Fruit fly (Drosophila melanogaster) whole organism, embryonic: ENCODE measurements around the gene Cyp303a1.

Experiments
- CG11093 ChIP-seq: fragments of 200-800 bp; sonication (Bioruptor generic); IDR thresholded peaks from 3 replicates; pipeline ENCODE4 v1.3.6; 2022; ENCODE audit warnings: missing biosample characterization, missing genetic modification characterization
- CG11398 ChIP-seq: fragments of 200-800 bp; sonication (Bioruptor generic); optimal IDR thresholded peaks from 2 replicates; lab custom pipeline; 2016; ENCODE audit warnings: missing biosample characterization, missing genetic modification characterization
- CG11504 ChIP-seq: fragments of 200-800 bp; sonication (Bioruptor generic); optimal IDR thresholded peaks from 3 replicates; lab custom pipeline; 2019; ENCODE audit warnings: missing biosample characterization, mild to moderate bottlenecking, missing genetic modification characterization, moderate library complexity
- CG1233 ChIP-seq: fragments of 200-800 bp; sonication (Bioruptor generic); optimal IDR thresholded peaks from 4 replicates; lab custom pipeline; 2018; ENCODE audit warnings: missing biosample characterization, mild to moderate bottlenecking, missing genetic modification characterization
- CG12391 ChIP-seq: fragments of 200-800 bp; sonication (Bioruptor generic); optimal IDR thresholded peaks from 3 replicates; lab custom pipeline; 2018; ENCODE audit warnings: missing biosample characterization, mild to moderate bottlenecking, missing genetic modification characterization, moderate library complexity
- CG15269 ChIP-seq: fragments of 200-800 bp; sonication (Bioruptor generic); optimal IDR thresholded peaks from 2 replicates; lab custom pipeline; 2018; ENCODE audit warnings: missing biosample characterization, mild to moderate bottlenecking, missing genetic modification characterization, moderate library complexity
- CG15696 ChIP-seq: fragments of 200-800 bp; sonication (Bioruptor generic); optimal IDR thresholded peaks from 2 replicates; lab custom pipeline; 2019; ENCODE audit warnings: missing biosample characterization, mild to moderate bottlenecking, missing genetic modification characterization, moderate library complexity
- CG17328 ChIP-seq: fragments of 200-800 bp; sonication (Bioruptor generic); IDR thresholded peaks from 2 replicates; pipeline ENCODE4 v1.3.6; 2022; ENCODE audit warnings: missing biosample characterization, missing genetic modification characterization
- CG17361 ChIP-seq: fragments of 200-800 bp; sonication (Bioruptor generic); IDR thresholded peaks from 3 replicates; pipeline ENCODE4 v1.3.6; 2022; ENCODE audit warnings: missing biosample characterization, missing genetic modification characterization
- CG2202 ChIP-seq: fragments of 200-800 bp; sonication (Bioruptor generic); optimal IDR thresholded peaks from 2 replicates; lab custom pipeline; 2018; ENCODE audit warnings: missing biosample characterization, mild to moderate bottlenecking, missing genetic modification characterization
- CG2712 ChIP-seq: fragments of 200-800 bp; optimal IDR thresholded peaks from 3 replicates; lab custom pipeline; 2019; ENCODE audit warnings: missing biosample characterization, mild to moderate bottlenecking, missing genetic modification characterization, moderate library complexity
- CG30403 ChIP-seq: fragments of 200-800 bp; sonication (Bioruptor generic); optimal IDR thresholded peaks from 3 replicates; lab custom pipeline; 2016; ENCODE audit warnings: missing biosample characterization, missing genetic modification characterization
- CG31224 ChIP-seq: fragments of 200-800 bp; sonication (Bioruptor generic); IDR thresholded peaks from 2 replicates; pipeline ENCODE4 v1.3.6; 2022; ENCODE audit warnings: missing biosample characterization, missing genetic modification characterization
- CG31365 ChIP-seq: fragments of 200-800 bp; sonication (Bioruptor generic); optimal IDR thresholded peaks from 2 replicates; lab custom pipeline; 2018; ENCODE audit warnings: missing biosample characterization, mild to moderate bottlenecking, missing genetic modification characterization
- CG31388 ChIP-seq: fragments of 200-800 bp; sonication (Bioruptor generic); optimal IDR thresholded peaks from 2 replicates; lab custom pipeline; 2016; ENCODE audit warnings: missing biosample characterization, missing genetic modification characterization
- CG3163 ChIP-seq: fragments of 200-800 bp; sonication (Bioruptor generic); optimal IDR thresholded peaks from 3 replicates; lab custom pipeline; 2016; ENCODE audit warnings: missing biosample characterization, missing genetic modification characterization
- CG34224 ChIP-seq: fragments of 200-800 bp; sonication (Bioruptor generic); IDR thresholded peaks from 3 replicates; pipeline ENCODE4 v1.3.6; 2022; ENCODE audit warnings: missing biosample characterization, missing genetic modification characterization; ENCODE audit not compliant: partially characterized antibody
- CG42726 ChIP-seq: fragments of 200-800 bp; sonication (Bioruptor generic); IDR thresholded peaks from 2 replicates; pipeline ENCODE4 v1.3.6; 2022; ENCODE audit warnings: missing biosample characterization, missing genetic modification characterization; ENCODE audit not compliant: partially characterized antibody
- CG43689 ChIP-seq: fragments of 200-800 bp; sonication (Bioruptor generic); IDR thresholded peaks from 2 replicates; pipeline ENCODE4 v1.3.6; 2022; ENCODE audit warnings: missing biosample characterization, missing genetic modification characterization
- CG4424 ChIP-seq: fragments of 200-800 bp; sonication (Bioruptor generic); optimal IDR thresholded peaks from 3 replicates; lab custom pipeline; 2016; ENCODE audit warnings: missing biosample characterization, missing genetic modification characterization
- CG6813 ChIP-seq: fragments of 200-800 bp; sonication (Bioruptor generic); optimal IDR thresholded peaks from 2 replicates; lab custom pipeline; 2017; ENCODE audit warnings: missing biosample characterization, missing genetic modification characterization, mild to moderate bottlenecking, moderate library complexity, missing genetic modification reagents
- CTCF ChIP-seq: fragments of 200-800 bp; sonication (Bioruptor generic); optimal IDR thresholded peaks from 2 replicates; lab custom pipeline; 2017; ENCODE audit warnings: missing biosample characterization, mild to moderate bottlenecking, missing genetic modification characterization, moderate library complexity
- CoRest ChIP-seq: fragments of 200-800 bp; sonication (Bioruptor generic); optimal IDR thresholded peaks from 3 replicates; lab custom pipeline; 2018; ENCODE audit warnings: missing biosample characterization, mild to moderate bottlenecking, missing genetic modification characterization, moderate library complexity
- CrebB ChIP-seq: fragments of 200-800 bp; sonication (Bioruptor generic); optimal IDR thresholded peaks from 3 replicates; lab custom pipeline; 2018; ENCODE audit warnings: missing biosample characterization, mild to moderate bottlenecking, missing genetic modification characterization
- Deaf1 ChIP-seq: fragments of 200-800 bp; optimal IDR thresholded peaks from 3 replicates; lab custom pipeline; 2019; ENCODE audit warnings: missing biosample characterization, mild to moderate bottlenecking, missing genetic modification characterization, moderate library complexity
- E2f2 ChIP-seq: fragments of 200-800 bp; sonication (Bioruptor generic); IDR thresholded peaks from 2 replicates; pipeline ENCODE4 v1.3.6; 2022; ENCODE audit warnings: missing biosample characterization, missing genetic modification characterization
- Hand ChIP-seq: fragments of 200-800 bp; sonication (Bioruptor generic); optimal IDR thresholded peaks from 2 replicates; lab custom pipeline; 2017; ENCODE audit warnings: mild to moderate bottlenecking, missing biosample characterization, missing genetic modification reagents, missing genetic modification characterization
- HmgD ChIP-seq: fragments of 200-800 bp; sonication (Bioruptor generic); optimal IDR thresholded peaks from 3 replicates; lab custom pipeline; 2016; ENCODE audit warnings: missing biosample characterization, missing genetic modification characterization
- Myb ChIP-seq: fragments of 200-800 bp; sonication (Bioruptor generic); optimal IDR thresholded peaks from 2 replicates; lab custom pipeline; 2016; ENCODE audit warnings: missing biosample characterization, missing genetic modification characterization
- NFAT ChIP-seq: fragments of 200-800 bp; sonication (Bioruptor generic); IDR thresholded peaks from 2 replicates; pipeline ENCODE4 v1.3.6; 2022; ENCODE audit warnings: missing biosample characterization, missing genetic modification characterization
- Nf-YA ChIP-seq: fragments of 200-800 bp; sonication (Bioruptor generic); IDR thresholded peaks from 2 replicates; pipeline ENCODE4 v1.3.6; 2022; ENCODE audit warnings: missing biosample characterization, missing genetic modification characterization
- Rfx ChIP-seq: fragments of 200-800 bp; sonication (Bioruptor generic); IDR thresholded peaks from 2 replicates; pipeline ENCODE4 v1.3.6; 2022; ENCODE audit warnings: missing biosample characterization, missing genetic modification characterization
- Trl ChIP-seq, 3 experiments: fragments of >200 bp in 2 of 3; fragments of 200-800 bp in 1 of 3; sonication (Bioruptor generic) in 1 of 3; optimal IDR thresholded peaks; 2 replicates in 1 of 3; 3 replicates in 2 of 3; lab custom pipeline; 2016 to 2017; ENCODE audit warnings: missing biosample characterization in 1 of 3, missing genetic modification characterization in 1 of 3
- bsh ChIP-seq, 2 experiments: fragments of 200-800 bp; sonication (Bioruptor generic); optimal IDR thresholded peaks; 2 replicates each; lab custom pipeline; 2017 to 2018; ENCODE audit warnings: mild to moderate bottlenecking in 2 of 2, missing biosample characterization in 2 of 2, missing genetic modification characterization in 2 of 2, moderate library complexity in 1 of 2
- cato ChIP-seq: fragments of 200-800 bp; sonication (Bioruptor generic); optimal IDR thresholded peaks from 2 replicates; lab custom pipeline; 2016; ENCODE audit warnings: missing biosample characterization, missing genetic modification characterization, borderline replicate concordance
- dimm ChIP-seq: fragments of 200-800 bp; sonication (Bioruptor generic); IDR thresholded peaks from 2 replicates; pipeline ENCODE4 v1.3.6; 2022; ENCODE audit warnings: missing biosample characterization, missing genetic modification characterization
- dysf ChIP-seq: fragments of 200-800 bp; sonication (Bioruptor generic); IDR thresholded peaks from 3 replicates; pipeline ENCODE4 v1.3.6; 2022; ENCODE audit warnings: missing biosample characterization, missing genetic modification characterization
- ind ChIP-seq: fragments of 200-800 bp; sonication (Bioruptor generic); optimal IDR thresholded peaks from 3 replicates; lab custom pipeline; 2016; ENCODE audit warnings: missing biosample characterization, missing genetic modification characterization
- kni ChIP-seq: fragments of 200-800 bp; sonication (Bioruptor generic); optimal IDR thresholded peaks from 3 replicates; lab custom pipeline; 2017; ENCODE audit warnings: mild to moderate bottlenecking, missing biosample characterization, missing genetic modification reagents, missing genetic modification characterization
- lilli ChIP-seq: fragments of 200-800 bp; sonication (Bioruptor generic); optimal IDR thresholded peaks from 3 replicates; lab custom pipeline; 2016; ENCODE audit warnings: missing biosample characterization, missing genetic modification characterization
- nom ChIP-seq: fragments of 200-800 bp; sonication (Bioruptor generic); optimal IDR thresholded peaks from 2 replicates; lab custom pipeline; 2017; ENCODE audit warnings: missing biosample characterization, missing genetic modification characterization, mild to moderate bottlenecking, moderate library complexity, missing genetic modification reagents
- odd ChIP-seq: fragments of 200-800 bp; sonication (Bioruptor generic); optimal IDR thresholded peaks from 2 replicates; lab custom pipeline; 2017; ENCODE audit warnings: missing biosample characterization, mild to moderate bottlenecking, missing genetic modification characterization
- onecut ChIP-seq: fragments of 200-800 bp; sonication (Bioruptor generic); IDR thresholded peaks from 2 replicates; pipeline ENCODE4 v1.3.6; 2022; ENCODE audit warnings: missing biosample characterization, missing genetic modification characterization
- phol ChIP-seq: fragments of 200-800 bp; sonication (Bioruptor generic); optimal IDR thresholded peaks from 3 replicates; lab custom pipeline; 2018; ENCODE audit warnings: missing biosample characterization, mild to moderate bottlenecking, missing genetic modification characterization, moderate library complexity
- sens-2 ChIP-seq: fragments of 200-800 bp; sonication (Bioruptor generic); IDR thresholded peaks from 2 replicates; pipeline ENCODE4 v1.3.6; 2022; ENCODE audit warnings: missing biosample characterization, missing genetic modification characterization
- stwl ChIP-seq: fragments of 200-800 bp; sonication (Bioruptor generic); optimal IDR thresholded peaks from 3 replicates; lab custom pipeline; 2018; ENCODE audit warnings: missing biosample characterization, mild to moderate bottlenecking, missing genetic modification characterization, moderate library complexity
- wdn ChIP-seq: fragments of 200-800 bp; sonication (Bioruptor generic); IDR thresholded peaks from 2 replicates; pipeline ENCODE4 v1.3.6; 2022; ENCODE audit warnings: missing biosample characterization, missing genetic modification characterization
- zen2 ChIP-seq: fragments of 200-800 bp; sonication (Bioruptor generic); IDR thresholded peaks from 3 replicates; pipeline ENCODE4 v1.3.6; 2022; ENCODE audit warnings: missing biosample characterization, missing genetic modification characterization; ENCODE audit not compliant: partially characterized antibody
- zfh2 ChIP-seq: fragments of 200-800 bp; sonication (Bioruptor generic); optimal IDR thresholded peaks from 2 replicates; lab custom pipeline; 2016; ENCODE audit warnings: missing biosample characterization, missing genetic modification characterization

Cyp303a1 gene

DNA sequence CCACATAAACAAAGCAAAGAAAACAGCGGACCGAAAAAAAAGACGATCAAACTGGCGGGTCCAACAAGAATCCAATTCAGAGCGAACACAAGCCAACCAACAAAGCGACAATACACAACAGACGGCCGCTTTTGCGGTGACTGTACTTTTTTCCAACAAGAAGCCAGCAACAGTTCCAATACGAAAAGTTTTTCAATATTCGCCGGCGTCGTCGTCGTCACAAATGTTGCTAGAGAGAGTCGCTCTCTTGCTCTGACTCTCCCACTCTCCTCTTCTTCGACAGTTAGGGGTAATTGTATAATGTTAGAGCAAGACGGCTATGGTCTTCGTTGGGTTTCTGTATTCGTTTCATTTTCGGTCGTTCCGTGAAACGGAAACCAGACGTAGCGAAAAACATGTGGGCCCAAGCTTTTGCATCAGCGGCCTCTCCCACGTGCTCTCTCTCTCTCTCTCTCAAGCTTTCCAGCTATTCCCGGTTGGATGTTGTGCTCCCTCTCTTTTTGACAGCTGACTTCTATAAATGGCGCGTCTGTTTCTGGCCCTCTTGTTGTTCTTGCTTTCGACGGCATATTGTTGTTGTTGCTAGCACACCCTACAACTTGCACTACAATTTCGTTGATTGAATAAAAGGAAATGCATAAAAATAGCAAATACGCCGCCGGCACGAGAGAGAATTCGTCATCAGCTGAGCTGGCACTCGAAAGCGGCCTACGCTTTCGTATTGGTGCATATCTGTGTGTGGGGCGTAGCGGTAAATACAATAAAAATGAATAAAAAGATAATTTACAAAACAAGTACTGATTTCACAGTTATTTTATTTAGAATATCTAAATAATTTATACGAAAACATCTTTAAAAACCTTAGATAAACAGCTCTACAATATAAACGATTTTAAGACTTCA lies 24.5 kb upstream of the Cyp303a1 start (continued):
- TF ChIP-seq odd (GFP tag; lab: Kevin White, UChicago): peak; percentile 93
- no peak for TF ChIP-seq CG17328 (GFP tag; lab: Robert Waterston, UW)
- TF ChIP-seq CG12391 (tag; lab: Kevin White, UChicago): peak; percentile 73
- peak; percentile 96 for TF ChIP-seq CG6813 (GFP tag; lab: Kevin White, UChicago)
- TF ChIP-seq phol (tag; lab: Kevin White, UChicago): no peak
- peak; percentile 93 for TF ChIP-seq Hand (GFP tag; lab: Kevin White, UChicago)
- no peak for TF ChIP-seq CG43689
- peak; percentile 85 for TF ChIP-seq CG1233 (GFP tag; lab: Kevin White, UChicago)
- TF ChIP-seq CG31224 (GFP tag; lab: Robert Waterston, UW): no peak
- TF ChIP-seq CG2712: peak; percentile 53
- no peak for TF ChIP-seq dimm
- no peak for TF ChIP-seq dysf (GFP tag; lab: Robert Waterston, UW)
- peak; percentile 23 for TF ChIP-seq lilli (GFP tag; lab: Kevin White, UChicago)
- TF ChIP-seq wdn: no peak
- no peak for TF ChIP-seq CoRest (tag; lab: Kevin White, UChicago)
- TF ChIP-seq Trl (optimal IDR thresholded peaks at IDR 0.05; lab: Kevin White, UChicago): peak; percentile 94 to 100
- peak; percentile 82 for TF ChIP-seq Trl (GFP tag; optimal IDR thresholded peaks at IDR 0.05; lab: Kevin White, UChicago)
- TF ChIP-seq CrebB (tag; lab: Kevin White, UChicago): peak; percentile 94
- peak; percentile 57 for TF ChIP-seq CG15269 (tag; lab: Kevin White, UChicago)
- no peak for TF ChIP-seq CG30403 (GFP tag; lab: Kevin White, UChicago)
- no peak for TF ChIP-seq CG15696
- TF ChIP-seq E2f2 (GFP tag; lab: Robert Waterston, UW): no peak
- peak; percentile 52 for TF ChIP-seq CG2202 (tag; lab: Kevin White, UChicago)
- TF ChIP-seq onecut (GFP tag; lab: Robert Waterston, UW): peak; percentile 87
- peak; percentile 73 for TF ChIP-seq Deaf1 (tag; lab: Kevin White, UChicago)
- no peak for TF ChIP-seq CG17361 (GFP tag; lab: Robert Waterston, UW)
- peak; percentile 35 for TF ChIP-seq CG3163 (GFP tag; lab: Kevin White, UChicago)
- peak; percentile 57 to 60 for TF ChIP-seq bsh (GFP tag; optimal IDR thresholded peaks at IDR 0.05; lab: Kevin White, UChicago)
- no peak for TF ChIP-seq Rfx (GFP tag; lab: Robert Waterston, UW)
- no peak for TF ChIP-seq Nf-YA (GFP tag; lab: Robert Waterston, UW)
- TF ChIP-seq cato: no peak
- TF ChIP-seq Myb: no peak
- TF ChIP-seq stwl: no peak
- TF ChIP-seq CG42726 (GFP tag; lab: Robert Waterston, UW): no peak
- peak; percentile 93 for TF ChIP-seq kni (GFP tag; lab: Kevin White, UChicago)
- no peak for TF ChIP-seq zfh2 (GFP tag; lab: Kevin White, UChicago)
- peak; percentile 45 for TF ChIP-seq HmgD (GFP tag; lab: Kevin White, UChicago)
- TF ChIP-seq CG11398 (GFP tag; lab: Kevin White, UChicago): peak; percentile 44
- peak; percentile 88 for TF ChIP-seq CG31365 (tag; lab: Kevin White, UChicago)
- TF ChIP-seq zen2 (GFP tag; lab: Robert Waterston, UW): no peak
- no peak for TF ChIP-seq NFAT (GFP tag; lab: Robert Waterston, UW)
- TF ChIP-seq CG4424 (GFP tag; lab: Kevin White, UChicago): peak; percentile 33
- TF ChIP-seq sens-2 (GFP tag; lab: Robert Waterston, UW): no peak
- no peak for TF ChIP-seq ind (GFP tag; lab: Kevin White, UChicago)
- TF ChIP-seq CG31388: no peak
- no peak for TF ChIP-seq CG11093 (GFP tag; lab: Robert Waterston, UW)
- TF ChIP-seq nom (GFP tag; lab: Kevin White, UChicago): peak; percentile 88
- peak; percentile 51 for TF ChIP-seq CTCF
- TF ChIP-seq CG11504 (tag; lab: Kevin White, UChicago): peak; percentile 100
- TF ChIP-seq CG34224 (GFP tag; lab: Robert Waterston, UW): no peak
